Fruit fly (Drosophila melanogaster) whole organism, embryonic: ENCODE data around the gene Or9a.

Experiments used
- Ada2b ChIP-seq: fragments of 200-800 bp; sonication (Bioruptor generic); IDR thresholded peaks from 2 replicates; pipeline ENCODE4 v1.3.6; 2022; ENCODE audit warnings: missing biosample characterization, missing genetic modification characterization
- CG10267 ChIP-seq: fragments of 200-800 bp; sonication (Bioruptor generic); optimal IDR thresholded peaks from 2 replicates; lab custom pipeline; 2018; ENCODE audit warnings: missing biosample characterization, mild to moderate bottlenecking, missing genetic modification characterization, moderate library complexity
- CG10565 ChIP-seq: fragments of 200-800 bp; sonication (Bioruptor generic); optimal IDR thresholded peaks from 3 replicates; lab custom pipeline; 2016; ENCODE audit warnings: missing biosample characterization, mild to moderate bottlenecking, missing genetic modification characterization
- CG10959 ChIP-seq: fragments of 200-800 bp; sonication (Bioruptor generic); IDR thresholded peaks from 2 replicates; pipeline ENCODE4 v1.3.6; 2022; ENCODE audit warnings: missing biosample characterization, missing genetic modification characterization
- CG11723 ChIP-seq: fragments of 200-800 bp; sonication (Bioruptor generic); optimal IDR thresholded peaks from 2 replicates; lab custom pipeline; 2017; ENCODE audit warnings: missing biosample characterization, mild to moderate bottlenecking, missing genetic modification characterization
- CG13123 ChIP-seq: fragments of 200-800 bp; sonication (Bioruptor generic); optimal IDR thresholded peaks from 2 replicates; lab custom pipeline; 2016; ENCODE audit warnings: missing biosample characterization, missing genetic modification characterization
- CG13894 ChIP-seq: fragments of 200-800 bp; sonication (Bioruptor generic); optimal IDR thresholded peaks from 3 replicates; lab custom pipeline; 2018; ENCODE audit warnings: missing biosample characterization, mild to moderate bottlenecking, missing genetic modification characterization, moderate library complexity
- CG16815 ChIP-seq: fragments of 200-800 bp; sonication (Bioruptor generic); optimal IDR thresholded peaks from 3 replicates; lab custom pipeline; 2017; ENCODE audit warnings: missing biosample characterization, mild to moderate bottlenecking, missing genetic modification characterization
- CG16863 ChIP-seq: fragments of 200-800 bp; sonication (Bioruptor generic); optimal IDR thresholded peaks from 3 replicates; lab custom pipeline; 2016; ENCODE audit warnings: missing biosample characterization, missing genetic modification characterization
- CG17359 ChIP-seq: fragments of 200-800 bp; sonication (Bioruptor generic); optimal IDR thresholded peaks from 3 replicates; lab custom pipeline; 2018; ENCODE audit warnings: missing biosample characterization, mild to moderate bottlenecking, missing genetic modification characterization, moderate library complexity
- CG17612 ChIP-seq: fragments of 200-800 bp; sonication (Bioruptor generic); IDR thresholded peaks from 2 replicates; pipeline ENCODE4 v1.3.6; 2022; ENCODE audit warnings: missing biosample characterization, missing genetic modification characterization
- CG18476 ChIP-seq: fragments of 200-800 bp; sonication (Bioruptor generic); optimal IDR thresholded peaks from 2 replicates; lab custom pipeline; 2016; ENCODE audit warnings: missing biosample characterization, mild to moderate bottlenecking, missing genetic modification characterization
- CG2712 ChIP-seq: fragments of 200-800 bp; optimal IDR thresholded peaks from 3 replicates; lab custom pipeline; 2019; ENCODE audit warnings: missing biosample characterization, mild to moderate bottlenecking, missing genetic modification characterization, moderate library complexity
- CG2875 ChIP-seq: fragments of 200-800 bp; sonication (Bioruptor generic); optimal IDR thresholded peaks from 2 replicates; lab custom pipeline; 2017; ENCODE audit warnings: missing biosample characterization, mild to moderate bottlenecking, missing genetic modification characterization, missing genetic modification reagents
- CG31365 ChIP-seq: fragments of 200-800 bp; sonication (Bioruptor generic); optimal IDR thresholded peaks from 2 replicates; lab custom pipeline; 2018; ENCODE audit warnings: missing biosample characterization, mild to moderate bottlenecking, missing genetic modification characterization
- CG34224 ChIP-seq: fragments of 200-800 bp; sonication (Bioruptor generic); IDR thresholded peaks from 3 replicates; pipeline ENCODE4 v1.3.6; 2022; ENCODE audit warnings: missing biosample characterization, missing genetic modification characterization; ENCODE audit not compliant: partially characterized antibody
- CG4282 ChIP-seq: fragments of 200-800 bp; sonication (Bioruptor generic); optimal IDR thresholded peaks from 2 replicates; lab custom pipeline; 2016; ENCODE audit warnings: missing biosample characterization, missing genetic modification characterization
- CoRest ChIP-seq: fragments of 200-800 bp; sonication (Bioruptor generic); optimal IDR thresholded peaks from 3 replicates; lab custom pipeline; 2018; ENCODE audit warnings: missing biosample characterization, mild to moderate bottlenecking, missing genetic modification characterization, moderate library complexity
- CrebB ChIP-seq: fragments of 200-800 bp; sonication (Bioruptor generic); optimal IDR thresholded peaks from 3 replicates; lab custom pipeline; 2018; ENCODE audit warnings: missing biosample characterization, mild to moderate bottlenecking, missing genetic modification characterization
- Dp ChIP-seq: fragments of 200-800 bp; sonication (Bioruptor generic); optimal IDR thresholded peaks from 2 replicates; lab custom pipeline; 2018; ENCODE audit warnings: missing biosample characterization, mild to moderate bottlenecking, missing genetic modification characterization, moderate library complexity
- Dref ChIP-seq: fragments of 200-800 bp; sonication (Bioruptor generic); IDR thresholded peaks from 2 replicates; pipeline ENCODE4 v1.3.6; 2022; ENCODE audit warnings: missing biosample characterization, missing genetic modification characterization
- Gug ChIP-seq: fragments of 200-800 bp; sonication (Bioruptor generic); IDR thresholded peaks from 4 replicates; pipeline ENCODE4 v1.3.6; 2022; ENCODE audit warnings: missing biosample characterization, missing genetic modification characterization
- HHEX ChIP-seq: fragments of 200-800 bp; sonication (Bioruptor generic); optimal IDR thresholded peaks from 3 replicates; lab custom pipeline; 2017; ENCODE audit warnings: missing biosample characterization, mild to moderate bottlenecking, missing genetic modification characterization, missing genetic modification reagents
- Hey ChIP-seq: fragments of 200-800 bp; sonication (Bioruptor generic); optimal IDR thresholded peaks from 3 replicates; lab custom pipeline; 2018; ENCODE audit warnings: missing biosample characterization, mild to moderate bottlenecking, missing genetic modification characterization
- Kr ChIP-seq: fragments of 200-800 bp; sonication (Bioruptor generic); optimal IDR thresholded peaks from 2 replicates; lab custom pipeline; 2017; ENCODE audit warnings: missing biosample characterization, mild to moderate bottlenecking, missing genetic modification characterization
- Med ChIP-seq: fragments of 200-800 bp; sonication (Bioruptor generic); peaks from one replicate; lab custom pipeline; 2016; ENCODE audit warnings: missing biosample characterization, missing genetic modification characterization, mild to moderate bottlenecking, inconsistent platforms, moderate library complexity
- Meics ChIP-seq: fragments of 200-800 bp; sonication (Bioruptor generic); optimal IDR thresholded peaks from 2 replicates; lab custom pipeline; 2017; ENCODE audit warnings: missing biosample characterization, mild to moderate bottlenecking, missing genetic modification characterization
- Myb ChIP-seq: fragments of 200-800 bp; sonication (Bioruptor generic); optimal IDR thresholded peaks from 2 replicates; lab custom pipeline; 2016; ENCODE audit warnings: missing biosample characterization, missing genetic modification characterization
- Nf-YB ChIP-seq: fragments of 200-800 bp; sonication (Bioruptor generic); optimal IDR thresholded peaks from 3 replicates; lab custom pipeline; 2019; ENCODE audit warnings: missing biosample characterization, mild to moderate bottlenecking, missing genetic modification characterization, moderate library complexity
- Nf-YC ChIP-seq: fragments of 200-800 bp; optimal IDR thresholded peaks from 3 replicates; lab custom pipeline; 2019; ENCODE audit warnings: missing biosample characterization, mild to moderate bottlenecking, missing genetic modification characterization, moderate library complexity
- Optix ChIP-seq: fragments of 200-800 bp; sonication (Bioruptor generic); IDR thresholded peaks from 3 replicates; pipeline ENCODE4 v1.3.6; 2022; ENCODE audit warnings: missing biosample characterization, missing genetic modification characterization
- Usf ChIP-seq: fragments of 200-800 bp; sonication (Bioruptor generic); optimal IDR thresholded peaks from 2 replicates; lab custom pipeline; 2017; ENCODE audit warnings: missing genotype, missing biosample characterization, missing genetic modification characterization
- Vsx1 ChIP-seq: fragments of 200-800 bp; sonication (Bioruptor generic); optimal IDR thresholded peaks from 2 replicates; lab custom pipeline; 2017; ENCODE audit warnings: missing biosample characterization, mild to moderate bottlenecking, missing genetic modification characterization, missing genetic modification reagents
- az2 ChIP-seq: fragments of 200-800 bp; sonication (Bioruptor generic); optimal IDR thresholded peaks from 3 replicates; lab custom pipeline; 2016; ENCODE audit warnings: missing biosample characterization, missing genetic modification characterization
- br ChIP-seq: fragments of >200 bp; optimal IDR thresholded peaks from 2 replicates; lab custom pipeline; 2017
- crc ChIP-seq: fragments of 200-800 bp; sonication (Bioruptor generic); optimal IDR thresholded peaks from 2 replicates; lab custom pipeline; 2016; ENCODE audit warnings: missing biosample characterization, missing genetic modification characterization
- da ChIP-seq: fragments of 200-800 bp; sonication (Bioruptor generic); optimal IDR thresholded peaks from 2 replicates; lab custom pipeline; 2016; ENCODE audit warnings: missing biosample characterization, missing genetic modification characterization
- gfzf ChIP-seq: fragments of 200-800 bp; sonication (Bioruptor generic); optimal IDR thresholded peaks from 2 replicates; lab custom pipeline; 2016; ENCODE audit warnings: missing biosample characterization, mild to moderate bottlenecking, missing genetic modification characterization, moderate library complexity
- gsb-n ChIP-seq: fragments of 200-800 bp; sonication (Bioruptor generic); optimal IDR thresholded peaks from 3 replicates; lab custom pipeline; 2018; ENCODE audit warnings: missing biosample characterization, mild to moderate bottlenecking, missing genetic modification characterization
- h ChIP-seq: fragments of >200 bp; optimal IDR thresholded peaks from 2 replicates; lab custom pipeline; 2017
- ham ChIP-seq: fragments of 200-800 bp; sonication (Bioruptor generic); IDR thresholded peaks from 2 replicates; pipeline ENCODE4 v1.3.6; 2022; ENCODE audit warnings: missing biosample characterization, missing genetic modification characterization
- hbn ChIP-seq: fragments of 200-800 bp; sonication (Bioruptor generic); IDR thresholded peaks from 2 replicates; pipeline ENCODE4 v1.3.6; 2022; ENCODE audit warnings: missing biosample characterization, missing genetic modification characterization; ENCODE audit not compliant: partially characterized antibody
- ind ChIP-seq: fragments of 200-800 bp; sonication (Bioruptor generic); optimal IDR thresholded peaks from 3 replicates; lab custom pipeline; 2016; ENCODE audit warnings: missing biosample characterization, missing genetic modification characterization
- odd ChIP-seq: fragments of 200-800 bp; sonication (Bioruptor generic); optimal IDR thresholded peaks from 2 replicates; lab custom pipeline; 2017; ENCODE audit warnings: missing biosample characterization, mild to moderate bottlenecking, missing genetic modification characterization
- seq ChIP-seq: fragments of 200-800 bp; sonication (Bioruptor generic); IDR thresholded peaks from 2 replicates; pipeline ENCODE4 v1.3.6; 2022; ENCODE audit warnings: missing biosample characterization, missing genetic modification characterization
- sima ChIP-seq: fragments of 200-800 bp; sonication (Bioruptor generic); optimal IDR thresholded peaks from 2 replicates; lab custom pipeline; 2016; ENCODE audit warnings: missing biosample characterization, missing genetic modification characterization
- so ChIP-seq: fragments of 200-800 bp; sonication (Bioruptor generic); IDR thresholded peaks from 3 replicates; pipeline ENCODE4 v1.3.6; 2022; ENCODE audit warnings: missing biosample characterization, missing genetic modification characterization
- sqz ChIP-seq: fragments of 200-800 bp; sonication (Bioruptor generic); optimal IDR thresholded peaks from 3 replicates; lab custom pipeline; 2018; ENCODE audit warnings: missing biosample characterization, mild to moderate bottlenecking, missing genetic modification characterization
- wor ChIP-seq: fragments of 200-800 bp; sonication (Bioruptor generic); IDR thresholded peaks from 2 replicates; pipeline ENCODE4 v1.3.6; 2022; ENCODE audit warnings: missing biosample characterization, missing genetic modification characterization

Or9a gene

dm6 chrX:10486144-10487030, 26.9 kb upstream of the Or9a start (continued):
- TF ChIP-seq Myb (GFP tag; lab: Kevin White, UChicago) (peak; percentile 34), CG13123 (GFP tag; lab: Kevin White, UChicago) (no peak), CG10267 (tag; lab: Kevin White, UChicago) (peak; percentile 39), Gug (GFP tag; lab: Robert Waterston, UW) (peak; percentile 8; the same call in 1 of the 4 replicates), CG34224 (GFP tag; lab: Robert Waterston, UW) (no peak), Dref (GFP tag; lab: Robert Waterston, UW) (no peak), Optix (0 out of 3 replicates have a peak, but pooled peaks have one; percentile 21), CG10959 (GFP tag; lab: Robert Waterston, UW) (no peak), CG16863 (GFP tag; lab: Kevin White, UChicago) (peak; percentile 47), CG2875 (GFP tag; lab: Kevin White, UChicago) (no peak), wor (no peak), CG4282 (no peak), Med (peak; percentile 91), gsb-n (tag; lab: Kevin White, UChicago) (no peak), Hey (tag; lab: Kevin White, UChicago) (no peak), ham (GFP tag; lab: Robert Waterston, UW) (no peak), Kr (GFP tag; lab: Kevin White, UChicago) (no peak), br (no peak), Meics (peak; percentile 79), odd (GFP tag; lab: Kevin White, UChicago) (peak; percentile 49), CG31365 (tag; lab: Kevin White, UChicago) (peak; percentile 42), Dp (GFP tag; lab: Kevin White, UChicago) (no peak), CG10565 (GFP tag; lab: Kevin White, UChicago) (no peak), gfzf (GFP tag; lab: Kevin White, UChicago) (no peak), h (no peak), Usf (GFP tag; lab: Kevin White, UChicago) (peak; percentile 5), Vsx1 (GFP tag; lab: Kevin White, UChicago) (no peak), CG11723 (GFP tag; lab: Kevin White, UChicago) (no peak), CrebB (tag; lab: Kevin White, UChicago) (peak; percentile 56), so (GFP tag; lab: Robert Waterston, UW) (0 out of 3 replicates have a peak, but pooled peaks have one; percentile 18), CoRest (tag; lab: Kevin White, UChicago) (peak; percentile 57), hbn (no peak), az2 (peak; percentile 23), Nf-YC (tag; lab: Kevin White, UChicago) (peak; percentile 46), seq (GFP tag; lab: Robert Waterston, UW) (0 out of 2 replicates have a peak, but pooled peaks have one; percentile 21), CG13894 (tag; lab: Kevin White, UChicago) (peak; percentile 65), CG17359 (tag; lab: Kevin White, UChicago) (peak; percentile 59), Nf-YB (peak; percentile 38), crc (peak; percentile 5), sima (GFP tag; lab: Kevin White, UChicago) (no peak), ind (peak; percentile 70), CG17612 (GFP tag; lab: Robert Waterston, UW) (no peak), Ada2b (GFP tag; lab: Robert Waterston, UW) (peak; percentile 50), sqz (no peak), CG18476 (peak; percentile 39), CG2712 (peak; percentile 42), CG16815 (GFP tag; lab: Kevin White, UChicago) (peak; percentile 32), da (GFP tag; lab: Kevin White, UChicago) (no peak), HHEX (GFP tag; lab: Kevin White, UChicago) (peak; percentile 34)
